Worm (Caenorhabditis elegans): ENCODE measurements around the gene C17G10.10.

The C17G10.10 gene

DNA sequence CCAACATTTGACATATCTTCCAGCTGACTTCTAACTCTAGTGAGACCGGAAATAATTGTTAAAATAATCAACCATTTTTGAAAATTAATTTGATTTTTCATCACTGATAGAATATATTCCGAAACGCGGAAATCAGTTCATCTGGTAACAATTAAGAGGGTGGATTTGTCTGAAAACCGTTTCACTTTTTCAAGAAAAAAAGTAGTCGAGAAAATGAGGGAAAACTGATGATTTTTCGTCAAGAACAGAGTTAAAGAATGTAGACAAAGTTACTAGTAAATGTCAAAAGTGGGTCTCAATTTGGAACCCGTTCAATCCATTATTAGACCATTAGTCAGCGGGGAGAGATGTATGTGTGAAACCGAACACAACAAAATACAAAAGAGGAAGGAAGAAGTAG lies 4.0 kb upstream of the C17G10.10 start, which contains the start of gene C17G10.6:
C17G10.6 (minus strand) TSS at position 101 of the 400 bp plus-strand sequence.
- TF ChIP-seq Y48G9A.11 (GFP tag; IDR thresholded peaks at IDR 0.05), result no peak
- no peak for TF ChIP-seq nhr-77 (tag; optimal IDR thresholded peaks at IDR 0.05)
- TF ChIP-seq mdt-29 (GFP tag; IDR thresholded peaks at IDR 0.05), result no peak
- TF ChIP-seq spr-3 (GFP tag; optimal IDR thresholded peaks at IDR 0.05), result no peak
- TF ChIP-seq zfp-2 (tag; optimal IDR thresholded peaks at IDR 0.05), result no peak
- TF ChIP-seq rbr-2 (tag; optimal IDR thresholded peaks at IDR 0.05), result no peak
- TF ChIP-seq ctbp-1 (GFP tag; IDR thresholded peaks at IDR 0.05), result no peak
- TF ChIP-seq lin-15B (tag; optimal IDR thresholded peaks at IDR 0.05), result no peak
- TF ChIP-seq saeg-2 (GFP tag; IDR thresholded peaks at IDR 0.05), result no peak
- no peak for TF ChIP-seq lin-1 (GFP tag; IDR thresholded peaks at IDR 0.05)
- TF ChIP-seq nhr-42 (GFP tag; IDR thresholded peaks at IDR 0.05), result no peak
- no peak for TF ChIP-seq lin-29 (GFP tag; IDR thresholded peaks at IDR 0.05)
- no peak for TF ChIP-seq F10B5.3 (tag; optimal IDR thresholded peaks at IDR 0.05)
- no peak for TF ChIP-seq ZK546.5 (tag; optimal IDR thresholded peaks at IDR 0.05)

DNA sequence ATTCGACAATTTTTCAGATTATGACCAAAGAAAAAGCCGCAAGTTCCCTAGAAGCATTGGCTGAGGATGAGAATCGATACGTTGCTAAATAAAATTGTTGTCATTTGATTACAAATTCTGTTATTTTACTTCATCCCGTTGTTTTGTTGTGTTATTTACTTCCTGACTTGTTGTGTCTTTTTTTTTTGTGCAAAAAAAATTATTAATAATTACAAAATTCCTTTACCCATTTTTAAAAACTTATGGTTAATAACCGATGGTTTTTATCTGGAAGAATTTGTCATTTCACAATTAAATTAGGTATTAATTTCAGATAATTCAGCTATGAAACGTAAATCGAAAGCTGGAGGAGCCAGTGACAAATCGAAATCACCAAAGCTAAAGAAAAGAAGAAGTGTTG lies 2.9 kb downstream of the C17G10.10 start, which contains the start of gene C17G10.1:
C17G10.1 (plus strand) TSS at position 301 of the 400 bp plus-strand sequence.
- TF ChIP-seq T20F7.1 (GFP tag; optimal IDR thresholded peaks at IDR 0.05), result no peak
- TF ChIP-seq arid-1 (GFP tag; conservative IDR thresholded peaks at IDR 0.05), result no peak
- TF ChIP-seq ceh-32 (tag; optimal IDR thresholded peaks at IDR 0.05; ENCODE audit: poor library complexity), result no peak
- no peak for TF ChIP-seq hlh-30 (tag; optimal IDR thresholded peaks at IDR 0.05; ENCODE audit: insufficient read depth)

DNA sequence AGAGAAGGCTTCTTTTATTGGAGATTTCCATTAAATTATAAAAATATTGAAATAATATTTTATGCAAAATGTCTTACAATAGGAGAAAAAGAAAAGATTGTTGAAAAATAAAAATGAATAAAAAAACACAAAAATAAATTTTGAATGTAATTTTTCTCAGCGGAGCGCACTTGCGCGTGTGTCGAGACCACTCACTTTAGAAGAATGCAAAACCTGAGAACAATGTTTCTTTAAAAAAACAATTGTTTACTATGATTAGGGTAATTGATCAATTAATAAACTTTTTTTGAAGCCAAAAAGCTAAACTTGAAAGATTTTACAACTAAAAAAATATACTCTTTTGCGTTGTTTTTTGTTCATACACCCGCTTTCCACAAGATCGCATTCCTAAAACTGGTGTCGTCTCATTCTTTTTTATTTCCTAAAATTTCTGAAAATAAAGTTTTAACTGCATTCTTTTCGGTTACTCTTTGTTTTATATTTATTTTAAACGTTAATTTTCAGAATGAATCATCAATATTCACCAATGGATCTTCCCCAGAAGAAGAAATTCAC lies 4.9 kb downstream of the C17G10.10 start, which contains the start of gene ttc-4:
ttc-4 (plus strand) TSS at position 505 of the 555 bp plus-strand sequence.
- no peak for TF ChIP-seq nhr-102 (tag; optimal IDR thresholded peaks at IDR 0.05)
- no peak for TF ChIP-seq F37D6.2 (tag; optimal IDR thresholded peaks at IDR 0.05)
- no peak for TF ChIP-seq zfp-2 (tag; optimal IDR thresholded peaks at IDR 0.05)
- TF ChIP-seq nhr-48 (tag; optimal IDR thresholded peaks at IDR 0.05), result no peak
- no peak for TF ChIP-seq zag-1 (tag; optimal IDR thresholded peaks at IDR 0.05)
- no peak for TF ChIP-seq unc-39 (tag; optimal IDR thresholded peaks at IDR 0.05)
- no peak for TF ChIP-seq vab-7 (GFP tag; IDR thresholded peaks at IDR 0.05)
- TF ChIP-seq ceh-32 (tag; optimal IDR thresholded peaks at IDR 0.05; ENCODE audit: poor library complexity), result no peak
- peak; percentile 54 for TF ChIP-seq dve-1 (tag; optimal IDR thresholded peaks at IDR 0.05; ENCODE audit: insufficient read depth)
- no peak for TF ChIP-seq nhr-111 (GFP tag; optimal IDR thresholded peaks at IDR 0.05)
- TF ChIP-seq nhr-6 (tag; optimal IDR thresholded peaks at IDR 0.05), result no peak
- peak; percentile 18 for TF ChIP-seq rbr-2 (tag; optimal IDR thresholded peaks at IDR 0.05)
- TF ChIP-seq lin-29 (GFP tag; IDR thresholded peaks at IDR 0.05), result no peak
- TF ChIP-seq nhr-11 (tag; optimal IDR thresholded peaks at IDR 0.05), result no peak
- TF ChIP-seq ceh-44 (GFP tag; IDR thresholded peaks at IDR 0.05), result no peak
- TF ChIP-seq ceh-28 (tag; optimal IDR thresholded peaks at IDR 0.05), result no peak
- TF ChIP-seq duxl-1 (tag; optimal IDR thresholded peaks at IDR 0.05; ENCODE audit: poor library complexity), result no peak
- no peak for TF ChIP-seq ceh-62 (tag; optimal IDR thresholded peaks at IDR 0.05)
- TF ChIP-seq gei-8 (GFP tag; optimal IDR thresholded peaks at IDR 0.05), result no peak
- TF ChIP-seq daf-16 (GFP tag; optimal IDR thresholded peaks at IDR 0.05), result no peak
- TF ChIP-seq daf-16 (tag; optimal IDR thresholded peaks at IDR 0.05), result no peak
- TF ChIP-seq ZK337.2 (GFP tag; IDR thresholded peaks at IDR 0.05), result no peak
- TF ChIP-seq ztf-7 (tag; optimal IDR thresholded peaks at IDR 0.05), result no peak
- TF ChIP-seq snpc-1.2 (GFP tag; IDR thresholded peaks at IDR 0.05), result no peak
- no peak for TF ChIP-seq pqm-1 (tag; optimal IDR thresholded peaks at IDR 0.05)
- no peak for TF ChIP-seq spr-1 (tag; optimal IDR thresholded peaks at IDR 0.05)
- TF ChIP-seq jun-1 (tag; optimal IDR thresholded peaks at IDR 0.05), result no peak
- TF ChIP-seq hlh-11 (tag; optimal IDR thresholded peaks at IDR 0.05), result no peak
- no peak for TF ChIP-seq Y105C5A.15 (GFP tag; IDR thresholded peaks at IDR 0.05)
- TF ChIP-seq nhr-28 (tag; optimal IDR thresholded peaks at IDR 0.05), result peak; percentile 39
- TF ChIP-seq dmd-6 (GFP tag; IDR thresholded peaks at IDR 0.05), result no peak
- TF ChIP-seq daf-19 (GFP tag; conservative IDR thresholded peaks at IDR 0.05), result no peak
- TF ChIP-seq hif-1 (tag; optimal IDR thresholded peaks at IDR 0.05), result peak in 1 of 2 experiments; percentile 82
- no peak for TF ChIP-seq F10B5.3 (tag; optimal IDR thresholded peaks at IDR 0.05)
- TF ChIP-seq T26A8.4 (GFP tag; IDR thresholded peaks at IDR 0.05), result no peak

All from whole organism, L4 larva.